Fruit fly (Drosophila melanogaster) ovary, adult (tissue): ENCODE data around the gene CG11658.
A peak's percentile ranks its signal among the peaks of the same experiment; 100 is the strongest.

Experiments
- CG17801 ChIP-seq: fragments of 200-800 bp; optimal IDR thresholded peaks from 2 replicates; lab custom pipeline; 2019; ENCODE audit warnings: missing biosample characterization, mild to moderate bottlenecking, missing genetic modification characterization, moderate library complexity; ENCODE audit not compliant: partially characterized antibody

CG11658 gene

dm6 chr3L:11701649-11702048 is 6.7 kb downstream of the CG11658 start:
- no peak for TF ChIP-seq CG17801 (GFP tag; lab: Kevin White, UChicago)

dm6 chr3L:11699163-11699562 is 9.2 kb downstream of the CG11658 start, which contains the start of gene Dnai2:
Gene Dnai2 (minus strand): TSS chr3L:11699263.
- no peak for TF ChIP-seq CG17801 (GFP tag; lab: Kevin White, UChicago)

dm6 chr3L:11696294-11697116 is 11.8 kb downstream of the CG11658 start, which contains the start of gene Dph1:
Gene Dph1 (minus strand): TSS chr3L:11696963.
- peak; percentile 75 for TF ChIP-seq CG17801 (GFP tag; lab: Kevin White, UChicago)

dm6 chr3L:11695827-11696226 is 12.5 kb downstream of the CG11658 start:
- TF ChIP-seq CG17801 (GFP tag; lab: Kevin White, UChicago): no peak

dm6 chr3L:11695063-11695462 is 13.3 kb downstream of the CG11658 start:
- TF ChIP-seq CG17801 (GFP tag; lab: Kevin White, UChicago): no peak

dm6 chr3L:11692853-11693252 is 15.5 kb downstream of the CG11658 start:
- TF ChIP-seq CG17801 (GFP tag; lab: Kevin White, UChicago): no peak

- TF ChIP-seq CG17801 (GFP tag; lab: Kevin White, UChicago): no peak
Observed at dm6 chr3L:11691203-11691797, 17.1 kb downstream of the CG11658 start, which contains the start of the genes Pldn and CG14135. Gene Pldn (minus strand): TSS chr3L:11691399. Gene CG14135 (plus strand): TSS chr3L:11691571.

dm6 chr3L:11689832-11690602 is 18.3 kb downstream of the CG11658 start:
- peak; percentile 48 for TF ChIP-seq CG17801 (GFP tag; lab: Kevin White, UChicago)

dm6 chr3L:11685876-11686275 is 22.5 kb downstream of the CG11658 start:
- TF ChIP-seq CG17801 (GFP tag; lab: Kevin White, UChicago): no peak

- no peak for TF ChIP-seq CG17801 (GFP tag; lab: Kevin White, UChicago)
Observed at dm6 chr3L:11684522-11684851, 23.9 kb downstream of the CG11658 start.

- peak; percentile 38 for TF ChIP-seq CG17801 (GFP tag; lab: Kevin White, UChicago)
Observed at dm6 chr3L:11683819-11684521, 24.4 kb downstream of the CG11658 start, which contains the start of gene Sugb. Gene Sugb (plus strand): TSS chr3L:11683980.

- TF ChIP-seq CG17801 (GFP tag; lab: Kevin White, UChicago): peak; percentile 24
Observed at dm6 chr3L:11681794-11682193, 26.6 kb downstream of the CG11658 start, which contains the start of gene TfIIEalpha. Gene TfIIEalpha (plus strand): TSS chr3L:11682038.

dm6 chr3L:11680298-11680697 is 28.1 kb downstream of the CG11658 start, which contains the start of gene CG32085:
Gene CG32085 (minus strand): TSS chr3L:11680344.
- no peak for TF ChIP-seq CG17801 (GFP tag; lab: Kevin White, UChicago)

- no peak for TF ChIP-seq CG17801 (GFP tag; lab: Kevin White, UChicago)
Observed at dm6 chr3L:11678313-11678817, 30.0 kb downstream of the CG11658 start.
